Fruit fly (Drosophila melanogaster): ENCODE measurements around the gene CG3226.

The CG3226 gene

DNA sequence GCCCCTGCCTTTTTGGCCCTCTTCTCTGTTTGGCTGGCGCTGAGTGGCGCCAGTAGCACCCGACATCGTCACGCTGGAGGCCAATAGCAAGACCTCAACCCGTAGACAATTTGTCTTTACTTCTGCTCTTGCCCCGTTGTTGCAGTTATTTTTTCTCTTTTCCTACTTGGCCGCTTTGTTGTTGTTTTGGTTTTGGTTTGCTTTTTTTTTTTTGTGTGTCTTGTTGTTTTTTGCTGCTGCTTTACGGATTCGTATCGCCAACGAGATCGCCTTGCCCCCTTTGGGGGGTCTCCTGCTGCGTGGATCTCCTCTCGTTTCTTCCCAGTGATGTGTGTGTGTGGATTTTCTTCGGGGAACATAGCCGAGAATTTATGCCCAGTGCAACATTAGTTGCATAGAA is 22.2 kb downstream of the CG3226 start (continued):
- TF ChIP-seq achi (GFP tag; optimal IDR thresholded peaks at IDR 0.05) (peak; percentile 29), CG8119 (GFP tag; IDR thresholded peaks at IDR 0.05) (peak; percentile 91), CG6163 (GFP tag; IDR thresholded peaks at IDR 0.05) (peak; percentile 84), CG3032 (tag; optimal IDR thresholded peaks at IDR 0.05) (peak; percentile 14), pdm3 (GFP tag; optimal IDR thresholded peaks at IDR 0.05) (peak; percentile 8), CG32006 (GFP tag; optimal IDR thresholded peaks at IDR 0.05) (peak; percentile 46), dac (GFP tag; optimal IDR thresholded peaks at IDR 0.05) (peak; percentile 2), Smox (GFP tag; optimal IDR thresholded peaks at IDR 0.05) (no peak), Ets96B (tag; optimal IDR thresholded peaks at IDR 0.05) (no peak), CG10669 (GFP tag; optimal IDR thresholded peaks at IDR 0.05) (peak; percentile 10), CG34406 (GFP tag; optimal IDR thresholded peaks at IDR 0.05) (no peak), Lpt (GFP tag; optimal IDR thresholded peaks at IDR 0.05) (peak; percentile 73), ss (GFP tag; optimal IDR thresholded peaks at IDR 0.05) (peak; percentile 68 to 71), CG6276 (GFP tag; optimal IDR thresholded peaks at IDR 0.05) (peak; percentile 70)

DNA sequence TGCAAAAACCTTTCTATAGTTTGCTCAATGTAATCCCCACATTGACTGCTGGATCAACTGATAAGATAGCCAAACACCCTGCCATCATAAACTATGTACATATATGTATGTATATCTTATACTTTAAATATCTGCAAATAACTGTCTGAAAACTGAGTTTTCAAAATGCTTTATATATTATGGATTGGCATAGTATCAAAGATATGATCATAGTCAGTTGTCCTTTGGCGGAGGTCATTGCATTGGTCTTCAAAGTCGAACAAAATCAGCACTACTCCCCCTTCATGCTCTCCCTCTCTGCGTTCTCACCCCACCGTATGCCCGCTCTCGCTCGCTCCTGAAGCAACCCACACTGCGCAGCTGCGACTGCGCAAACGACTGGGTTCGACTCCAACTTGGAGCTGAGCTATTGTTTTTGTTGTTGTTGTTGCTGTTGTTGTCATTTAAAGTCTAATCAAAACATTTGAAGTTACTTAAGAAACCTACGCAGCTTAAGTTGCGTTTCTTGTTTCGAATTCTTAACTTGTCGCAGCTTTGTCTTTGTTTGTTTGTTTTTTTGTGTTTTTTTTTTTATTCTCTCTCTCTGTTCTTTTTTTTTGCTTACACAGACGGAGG is 29.0 kb downstream of the CG3226 start:
- TF ChIP-seq Lpt (GFP tag; optimal IDR thresholded peaks at IDR 0.05) (no peak), topi (GFP tag; optimal IDR thresholded peaks at IDR 0.05) (peak; percentile 9), Hr4 (GFP tag; optimal IDR thresholded peaks at IDR 0.05) (peak; percentile 1), CG10631 (GFP tag; optimal IDR thresholded peaks at IDR 0.05) (peak; percentile 14), fd85E (GFP tag; optimal IDR thresholded peaks at IDR 0.05) (no peak), CG6276 (GFP tag; optimal IDR thresholded peaks at IDR 0.05) (no peak), eg (GFP tag; IDR thresholded peaks at IDR 0.05) (0 out of 3 replicates have a peak, but pooled peaks have one; percentile 22), Gug (GFP tag; IDR thresholded peaks at IDR 0.05) (no peak), Sox102F (GFP tag; optimal IDR thresholded peaks at IDR 0.05) (no peak), Eip78C (GFP tag) (peak; percentile 69), ss (GFP tag; optimal IDR thresholded peaks at IDR 0.05) (no peak), CG32006 (GFP tag; optimal IDR thresholded peaks at IDR 0.05) (peak; percentile 24), CG15336 (GFP tag; IDR thresholded peaks at IDR 0.05) (0 out of 2 replicates have a peak, but pooled peaks have one; percentile 8), fkh (GFP tag; optimal IDR thresholded peaks at IDR 0.05) (peak; percentile 4)

DNA sequence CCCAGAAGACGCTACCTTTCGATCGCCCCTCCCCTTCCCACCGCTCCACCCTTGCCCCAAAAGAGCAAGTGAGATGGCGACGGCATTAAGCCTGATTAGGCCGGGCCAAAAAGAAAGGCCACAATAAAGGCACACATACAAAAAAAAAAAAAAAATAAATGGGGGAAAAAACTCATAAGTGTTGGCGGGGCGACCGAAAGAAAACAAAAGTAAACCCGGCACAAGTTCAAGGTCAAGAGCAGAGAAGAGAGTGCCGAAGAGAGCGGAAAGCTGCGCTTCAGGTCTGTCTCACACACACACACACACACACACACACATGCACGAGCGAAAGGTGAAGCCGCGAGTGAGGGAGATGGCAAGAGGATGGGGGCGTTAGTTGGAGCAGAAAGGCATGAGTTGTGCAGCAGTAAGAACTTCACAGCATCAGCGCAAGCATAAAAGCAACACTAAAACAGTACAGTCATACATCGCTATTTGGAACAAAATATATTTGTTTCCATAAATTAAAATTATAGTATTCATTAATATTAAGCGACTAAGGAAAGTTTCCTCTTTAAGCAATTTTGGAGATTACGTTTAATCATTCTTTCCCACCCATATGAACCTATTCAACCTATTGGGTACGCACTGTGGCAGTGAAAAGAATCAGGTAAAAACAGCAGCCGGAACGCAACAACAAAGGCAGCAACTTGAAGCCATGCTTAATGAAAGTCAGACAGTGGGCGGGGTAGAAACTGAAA is 29.9 kb downstream of the CG3226 start:
- TF ChIP-seq vri (GFP tag; optimal IDR thresholded peaks at IDR 0.05) (peak; percentile 69), CG10669 (GFP tag; optimal IDR thresholded peaks at IDR 0.05) (peak; percentile 44), CG6276 (GFP tag; optimal IDR thresholded peaks at IDR 0.05) (peak; percentile 15), Eip75B (GFP tag; optimal IDR thresholded peaks at IDR 0.05) (peak; percentile 36), CG3032 (tag; optimal IDR thresholded peaks at IDR 0.05) (peak; percentile 73), Gug (GFP tag; IDR thresholded peaks at IDR 0.05) (peak; percentile 50), fd59A (GFP tag; optimal IDR thresholded peaks at IDR 0.05) (peak; percentile 12), esn (GFP tag; optimal IDR thresholded peaks at IDR 0.05) (peak; percentile 75), fd85E (GFP tag; optimal IDR thresholded peaks at IDR 0.05) (no peak), CG11294 (GFP tag; IDR thresholded peaks at IDR 0.05) (0 out of 2 replicates have a peak, but pooled peaks have one; percentile 37), Sox102F (GFP tag; optimal IDR thresholded peaks at IDR 0.05) (peak; percentile 46), cyc (GFP tag; optimal IDR thresholded peaks at IDR 0.05) (peak; percentile 46), CG7368 (GFP tag; optimal IDR thresholded peaks at IDR 0.05) (no peak), Eip93F (GFP tag; optimal IDR thresholded peaks at IDR 0.05) (peak; percentile 2), CG11902 (GFP tag; optimal IDR thresholded peaks at IDR 0.05) (peak; percentile 17), OdsH (GFP tag; optimal IDR thresholded peaks at IDR 0.05) (peak; percentile 55), topi (GFP tag; optimal IDR thresholded peaks at IDR 0.05) (peak; percentile 54), salr (GFP tag; optimal IDR thresholded peaks at IDR 0.05) (peak; percentile 11 to 19), Hr39 (GFP tag; optimal IDR thresholded peaks at IDR 0.05) (peak; percentile 47), dsx (GFP tag; optimal IDR thresholded peaks at IDR 0.05; ENCODE audit: poor library complexity, severe bottlenecking) (peak; percentile 80), spab (GFP tag; optimal IDR thresholded peaks at IDR 0.05) (peak; percentile 22), CG6163 (GFP tag; IDR thresholded peaks at IDR 0.05) (peak; percentile 78; the same call in 2 of the 3 replicates), CG9139 (GFP tag; optimal IDR thresholded peaks at IDR 0.05) (no peak), CG6854 (GFP tag; optimal IDR thresholded peaks at IDR 0.05) (no peak), dac (GFP tag; optimal IDR thresholded peaks at IDR 0.05) (no peak), Met (GFP tag; optimal IDR thresholded peaks at IDR 0.05) (peak; percentile 74), CG8632 (GFP tag; optimal IDR thresholded peaks at IDR 0.05) (peak; percentile 38), pdm3 (GFP tag; optimal IDR thresholded peaks at IDR 0.05) (peak; percentile 59), CG15336 (GFP tag; IDR thresholded peaks at IDR 0.05) (peak; percentile 68), Hr4 (GFP tag; optimal IDR thresholded peaks at IDR 0.05) (peak; percentile 10), CG3919 (GFP tag; optimal IDR thresholded peaks at IDR 0.05) (peak; percentile 72)
